Worm (Caenorhabditis elegans) whole organism, early embryonic: ENCODE data around the gene W08F4.3.

Experiments
- aly-1 ChIP-seq: sonication (generic microtip); optimal IDR thresholded peaks from 2 replicates; lab custom pipeline; 2016; ENCODE audit warnings: missing genetic modification characterization, missing compliant biosample characterization
- ama-1 ChIP-seq: fragments of 150-350 bp; optimal IDR thresholded peaks from 2 replicates; lab custom pipeline; 2014
- ceh-13 ChIP-seq: fragments of 200-800 bp; sonication (Bioruptor generic); optimal IDR thresholded peaks from 2 replicates; lab custom pipeline; 2018; ENCODE audit warnings: mild to moderate bottlenecking, missing genetic modification characterization, missing compliant biosample characterization
- ets-7 ChIP-seq: sonication (generic microtip); optimal IDR thresholded peaks from 2 replicates; lab custom pipeline; 2016; ENCODE audit warnings: missing genotype, missing genetic modification characterization, missing compliant biosample characterization
- flt-1 ChIP-seq: fragments of 200-800 bp; sonication (Bioruptor generic); IDR thresholded peaks from 2 replicates; pipeline ENCODE4 v1.3.6; 2022; ENCODE audit warnings: missing genetic modification characterization, missing compliant biosample characterization

DNA sequence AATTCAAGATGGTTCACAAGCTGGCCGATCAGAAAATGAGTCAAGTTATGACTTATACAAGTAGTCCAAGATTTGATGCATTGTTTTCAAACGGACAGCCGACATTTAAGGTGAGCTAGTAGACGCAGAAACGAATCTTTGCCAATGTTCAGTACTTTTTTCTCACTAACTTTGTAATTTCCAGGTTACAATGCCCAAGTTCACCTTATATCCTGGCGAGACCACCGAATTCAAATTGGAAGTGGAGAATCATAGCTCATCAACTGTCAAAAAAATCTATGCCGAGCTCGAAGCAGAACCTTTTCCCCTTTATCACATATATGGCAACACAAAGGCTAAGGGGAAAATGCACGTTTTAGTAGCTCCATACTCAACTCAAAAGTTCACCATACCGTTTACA, 47.5 kb downstream of the W08F4.3 start:
- no peak for TF ChIP-seq ama-1 (lab: Kevin White, UChicago)
- TF ChIP-seq aly-1 (tag; lab: Kevin White, UChicago): no peak
- TF ChIP-seq flt-1 (GFP tag; lab: Robert Waterston, UW): no peak
- no peak for TF ChIP-seq ets-7 (tag; lab: Kevin White, UChicago)
- TF ChIP-seq ceh-13: no peak
